Worm (Caenorhabditis elegans): ENCODE measurements around the gene acaa-2.

ce11 chrIII:13340504-13341274 lies 4.0 kb upstream of the acaa-2 start:
- TF ChIP-seq ztf-11 (tag; optimal IDR thresholded peaks at IDR 0.05) (no peak), lin-15B (tag; optimal IDR thresholded peaks at IDR 0.05) (no peak), ceh-28 (tag; optimal IDR thresholded peaks at IDR 0.05) (no peak), hlh-30 (tag; optimal IDR thresholded peaks at IDR 0.05; ENCODE audit: insufficient read depth) (no peak), unc-62 (GFP tag; optimal IDR thresholded peaks at IDR 0.05 in 1 of 2) (no peak), unc-62 (tag; optimal IDR thresholded peaks at IDR 0.05) (no peak), dmd-8 (GFP tag; IDR thresholded peaks at IDR 0.05) (no peak), dmd-6 (GFP tag; IDR thresholded peaks at IDR 0.05) (no peak), Y5F2A.4 (GFP tag; optimal IDR thresholded peaks at IDR 0.05) (no peak), pha-4 (GFP tag; IDR thresholded peaks at IDR 0.05) (no peak), pha-4 (tag; optimal IDR thresholded peaks at IDR 0.05) (no peak), dmd-9 (GFP tag; IDR thresholded peaks at IDR 0.05) (no peak)

All from whole organism, L4 larva.